Worm (Caenorhabditis elegans) whole organism, L3 larva: ENCODE data around the gene srab-13.

ENCODE experiments used
- aly-2 ChIP-seq: fragments of 150-350 bp; optimal IDR thresholded peaks from 2 replicates; lab custom pipeline; 2014; ENCODE audit warnings: missing biosample characterization, missing genetic modification characterization
- ceh-82 ChIP-seq: fragments of 150-350 bp; optimal IDR thresholded peaks from 2 replicates; lab custom pipeline; 2014; ENCODE audit warnings: missing biosample characterization, missing genetic modification characterization
- daf-12 ChIP-seq: fragments of 150-350 bp; optimal IDR thresholded peaks from 2 replicates; lab custom pipeline; 2014; ENCODE audit warnings: missing biosample characterization, missing genetic modification reagents, missing genetic modification characterization
- fkh-10 ChIP-seq: sonication (generic microtip); optimal IDR thresholded peaks from 2 replicates; lab custom pipeline; 2017; ENCODE audit warnings: missing biosample characterization, missing genetic modification reagents, missing genetic modification characterization
- nhr-23 ChIP-seq: fragments of 150-350 bp; optimal IDR thresholded peaks from 2 replicates; lab custom pipeline; 2014; ENCODE audit warnings: missing biosample characterization, missing genetic modification reagents, missing genetic modification characterization
- nhr-237 ChIP-seq: fragments of 150-350 bp; optimal IDR thresholded peaks from 2 replicates; lab custom pipeline; 2014; ENCODE audit warnings: missing biosample characterization, missing genetic modification characterization
- nhr-25 ChIP-seq: sonication (generic microtip); optimal IDR thresholded peaks from 2 replicates; lab custom pipeline; 2017; ENCODE audit warnings: missing biosample characterization, missing genetic modification characterization
- nhr-28 ChIP-seq: fragments of 150-350 bp; optimal IDR thresholded peaks from 2 replicates; lab custom pipeline; 2014; ENCODE audit warnings: missing biosample characterization, missing genetic modification characterization
- pha-4 ChIP-seq: fragments of 150-350 bp; optimal IDR thresholded peaks from 2 replicates; lab custom pipeline; 2014; ENCODE audit warnings: missing biosample characterization, missing genetic modification reagents, missing genetic modification characterization
- unc-39 ChIP-seq: sonication (generic microtip); optimal IDR thresholded peaks from 4 replicates; lab custom pipeline; 2017; ENCODE audit warnings: missing biosample characterization, missing genetic modification characterization
- unc-62 ChIP-seq: fragments of 150-350 bp; sonication (generic microtip); optimal IDR thresholded peaks from 4 replicates; lab custom pipeline; 2014; ENCODE audit warnings: missing biosample characterization, missing genetic modification reagents, missing genetic modification characterization
- zag-1 ChIP-seq: fragments of 150-350 bp; optimal IDR thresholded peaks from 2 replicates; lab custom pipeline; 2014; ENCODE audit warnings: missing biosample characterization, missing genetic modification characterization

- TF ChIP-seq nhr-237 (tag; lab: Kevin White, UChicago) (no peak), aly-2 (no peak), pha-4 (tag; lab: Kevin White, UChicago) (no peak), daf-12 (tag; lab: Kevin White, UChicago) (no peak), nhr-25 (tag; lab: Kevin White, UChicago) (no peak), nhr-28 (tag; lab: Kevin White, UChicago) (no peak), ceh-82 (tag; lab: Kevin White, UChicago) (no peak), unc-39 (tag; lab: Kevin White, UChicago) (no peak), fkh-10 (no peak), unc-62 (GFP tag; lab: Kevin White, UChicago) (no peak), nhr-23 (no peak), zag-1 (tag; lab: Kevin White, UChicago) (no peak)
Observed at ce11 chrV:2054254-2054653, 26.6 kb upstream of the srab-13 start.
